Fruit fly (Drosophila melanogaster): ENCODE results near the gene pasi1.

Gene pasi1

DNA sequence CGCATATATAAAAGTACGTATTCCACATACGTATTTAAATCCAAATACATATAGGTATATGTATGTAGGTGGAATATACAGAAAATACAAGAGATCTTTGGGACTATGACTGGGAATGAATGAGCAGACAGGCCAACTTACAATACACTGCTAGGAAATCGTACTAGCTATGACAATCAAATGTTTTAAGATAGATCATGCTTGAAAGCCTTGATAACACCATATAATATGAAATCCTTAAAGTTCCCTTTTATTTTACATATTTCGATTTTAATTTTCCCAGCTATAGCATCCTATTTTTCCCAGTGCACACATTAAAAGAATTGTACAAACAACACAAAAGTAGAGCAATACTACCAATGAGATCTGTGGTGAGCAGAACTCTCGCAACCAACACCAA, 13.5 kb upstream of the pasi1 start (continued):
- TF ChIP-seq CG10431 (GFP tag; optimal IDR thresholded peaks at IDR 0.05) (peak; percentile 8), stc (GFP tag; IDR thresholded peaks at IDR 0.05) (peak; percentile 83), Sin3A (optimal IDR thresholded peaks at IDR 0.05) (no peak), Dek (tag; optimal IDR thresholded peaks at IDR 0.05) (peak; percentile 87), gsb-n (tag; optimal IDR thresholded peaks at IDR 0.05) (peak; percentile 62), slp2 (GFP tag; optimal IDR thresholded peaks at IDR 0.05) (peak; percentile 59), Lpt (GFP tag; optimal IDR thresholded peaks at IDR 0.05) (no peak), Taf1 (GFP tag; IDR thresholded peaks at IDR 0.05) (peak; percentile 89), Eip74EF (GFP tag; optimal IDR thresholded peaks at IDR 0.05) (peak in 1 of 2 experiments; percentile 82), NFAT (GFP tag; IDR thresholded peaks at IDR 0.05) (peak; percentile 92), zfh2 (GFP tag; optimal IDR thresholded peaks at IDR 0.05) (peak; percentile 73), CG7271 (tag; optimal IDR thresholded peaks at IDR 0.05) (no peak), CG34224 (GFP tag; IDR thresholded peaks at IDR 0.05; ENCODE audit: partially characterized antibody) (no peak), CG7745 (tag; optimal IDR thresholded peaks at IDR 0.05) (no peak), Dp (GFP tag; optimal IDR thresholded peaks at IDR 0.05) (no peak), fd3F (GFP tag; optimal IDR thresholded peaks at IDR 0.05) (peak; percentile 73), peb (GFP tag; IDR thresholded peaks at IDR 0.05) (peak; percentile 77), TFAM (GFP tag; optimal IDR thresholded peaks at IDR 0.05) (no peak), Hey (tag; optimal IDR thresholded peaks at IDR 0.05) (no peak), CG6683 (GFP tag; optimal IDR thresholded peaks at IDR 0.05) (peak; percentile 57), prd (optimal IDR thresholded peaks at IDR 0.05) (no peak), prd (GFP tag; IDR thresholded peaks at IDR 0.05) (peak; percentile 90), odd (GFP tag; optimal IDR thresholded peaks at IDR 0.05) (peak; percentile 35), nerfin-1 (tag; optimal IDR thresholded peaks at IDR 0.05) (peak; percentile 79), lmd (GFP tag; IDR thresholded peaks at IDR 0.05) (peak; percentile 89), crol (GFP tag; IDR thresholded peaks at IDR 0.05) (no peak), gcm (GFP tag; optimal IDR thresholded peaks at IDR 0.05) (peak; percentile 66), Doc3 (GFP tag; IDR thresholded peaks at IDR 0.05; ENCODE audit: partially characterized antibody) (no peak), Bgb (GFP tag; IDR thresholded peaks at IDR 0.05; ENCODE audit: partially characterized antibody) (no peak), Usf (GFP tag; optimal IDR thresholded peaks at IDR 0.05) (peak; percentile 2), pan (optimal IDR thresholded peaks at IDR 0.05) (no peak), pan (GFP tag; optimal IDR thresholded peaks at IDR 0.05 in 1 of 2, IDR thresholded peaks at IDR 0.05 in 1 of 2) (peak in 1 of 2 experiments; percentile 89), h (optimal IDR thresholded peaks at IDR 0.05) (no peak), CG18476 (GFP tag; optimal IDR thresholded peaks at IDR 0.05) (peak; percentile 43), zen2 (GFP tag; IDR thresholded peaks at IDR 0.05; ENCODE audit: partially characterized antibody) (no peak), CG8089 (GFP tag; optimal IDR thresholded peaks at IDR 0.05) (peak; percentile 40), gce (GFP tag; IDR thresholded peaks at IDR 0.05) (peak; percentile 76; the same call in 2 of the 3 replicates), ara (GFP tag; IDR thresholded peaks at IDR 0.05) (peak; percentile 86), dimm (GFP tag; IDR thresholded peaks at IDR 0.05) (0 out of 2 replicates have a peak, but pooled peaks have one; percentile 23), HmgD (GFP tag; optimal IDR thresholded peaks at IDR 0.05) (peak; percentile 9), CG7556 (GFP tag; optimal IDR thresholded peaks at IDR 0.05) (peak; percentile 77), Chrac-16 (GFP tag; optimal IDR thresholded peaks at IDR 0.05) (peak; percentile 49), CG17612 (GFP tag; IDR thresholded peaks at IDR 0.05) (peak; percentile 67), cg (GFP tag; optimal IDR thresholded peaks at IDR 0.05) (peak; percentile 40), zen (tag; optimal IDR thresholded peaks at IDR 0.05) (no peak), chif (GFP tag; optimal IDR thresholded peaks at IDR 0.05) (peak; percentile 45 to 60), CG9876 (GFP tag; optimal IDR thresholded peaks at IDR 0.05) (peak; percentile 17), CG4360 (GFP tag; IDR thresholded peaks at IDR 0.05) (peak; percentile 50), ap (GFP tag; IDR thresholded peaks at IDR 0.05) (peak; percentile 62), CG15601 (tag; optimal IDR thresholded peaks at IDR 0.05) (peak; percentile 67), br (optimal IDR thresholded peaks at IDR 0.05) (no peak), CG4707 (GFP tag; optimal IDR thresholded peaks at IDR 0.05) (peak; percentile 47)

All from whole organism, embryonic.